Fruit fly (Drosophila melanogaster) whole organism, wandering third instar larva: ENCODE measurements around the gene CG5618.

Experiments
- Abd-B ChIP-seq: fragments of >200 bp; optimal IDR thresholded peaks from 2 replicates; lab custom pipeline; 2017; ENCODE audit warnings: missing biosample characterization, missing genetic modification characterization
- CG32264 ChIP-seq: fragments of 200-800 bp; sonication (Bioruptor generic); optimal IDR thresholded peaks from 2 replicates; lab custom pipeline; 2016; ENCODE audit warnings: missing biosample characterization, missing genetic modification characterization
- CG9705 ChIP-seq: fragments of 200-800 bp; sonication (Bioruptor generic); optimal IDR thresholded peaks from 2 replicates; lab custom pipeline; 2018; ENCODE audit warnings: missing biosample characterization, mild to moderate bottlenecking, missing genetic modification characterization
- CrebA ChIP-seq: fragments of 200-800 bp; sonication (Bioruptor generic); optimal IDR thresholded peaks from 2 replicates; lab custom pipeline; 2016; ENCODE audit warnings: missing biosample characterization, mild to moderate bottlenecking, missing genetic modification characterization, borderline replicate concordance
- Dfd ChIP-seq: fragments of >200 bp; optimal IDR thresholded peaks from 2 replicates; lab custom pipeline; 2017; ENCODE audit warnings: missing biosample characterization, missing genetic modification characterization
- Dif ChIP-seq: fragments of 200-275, 200-300 bp; sonication (Bioruptor generic); optimal IDR thresholded peaks from 2 replicates; lab custom pipeline; 2018; ENCODE audit warnings: missing biosample characterization, missing genetic modification characterization; ENCODE audit not compliant: partially characterized antibody
- GATAd ChIP-seq: sonication (Bioruptor generic); optimal IDR thresholded peaks from 2 replicates; lab custom pipeline; 2016; ENCODE audit warnings: missing biosample characterization, missing genetic modification characterization
- HLH106 ChIP-seq: fragments of 200-800 bp; optimal IDR thresholded peaks from 3 replicates; lab custom pipeline; 2019; ENCODE audit warnings: missing biosample characterization, mild to moderate bottlenecking, missing genetic modification characterization, moderate library complexity
- Hnf4 ChIP-seq: fragments of 200-800 bp; sonication (Bioruptor generic); optimal IDR thresholded peaks from 2 replicates; lab custom pipeline; 2016; ENCODE audit warnings: missing biosample characterization, mild to moderate bottlenecking, missing genetic modification characterization
- Hr78 ChIP-seq: fragments of >200 bp; optimal IDR thresholded peaks from 2 replicates; lab custom pipeline; 2017; ENCODE audit warnings: missing biosample characterization, missing genetic modification characterization
- Hr83 ChIP-seq: fragments of 200-300 bp; sonication (Bioruptor generic); optimal IDR thresholded peaks from 2 replicates; lab custom pipeline; 2016; ENCODE audit warnings: missing biosample characterization, mild to moderate bottlenecking, missing genetic modification characterization, moderate library complexity; ENCODE audit not compliant: poor library complexity, severe bottlenecking
- Jra ChIP-seq: sonication (Bioruptor generic); optimal IDR thresholded peaks from 2 replicates; lab custom pipeline; 2016; ENCODE audit warnings: missing biosample characterization, missing genetic modification characterization
- Mio ChIP-seq: sonication (Bioruptor generic); optimal IDR thresholded peaks from 2 replicates; lab custom pipeline; 2016; ENCODE audit warnings: missing biosample characterization, missing genetic modification characterization
- Myc ChIP-seq: fragments of >200 bp; optimal IDR thresholded peaks from 2 replicates; lab custom pipeline; 2017
- N ChIP-seq: fragments of >200 bp; optimal IDR thresholded peaks from 2 replicates; lab custom pipeline; 2018; ENCODE audit warnings: missing biosample characterization, missing external identifiers, missing genetic modification characterization
- OdsH ChIP-seq: fragments of 200-800 bp; sonication (Bioruptor generic); optimal IDR thresholded peaks from 2 replicates; lab custom pipeline; 2016; ENCODE audit warnings: missing biosample characterization, mild to moderate bottlenecking, missing genetic modification characterization
- Rel ChIP-seq, 2 experiments: fragments of 200-800 bp; sonication (Bioruptor generic) in 1 of 2; optimal IDR thresholded peaks; 2 replicates in 1 of 2; 3 replicates in 1 of 2; lab custom pipeline; 2016 to 2019; ENCODE audit warnings: mild to moderate bottlenecking in 2 of 2, missing biosample characterization in 2 of 2, missing genetic modification characterization in 2 of 2, moderate library complexity in 1 of 2
- Sp1 ChIP-seq: fragments of 200-800 bp; sonication (Bioruptor generic); optimal IDR thresholded peaks from 3 replicates; lab custom pipeline; 2019; ENCODE audit warnings: missing biosample characterization, mild to moderate bottlenecking, missing genetic modification characterization, moderate library complexity
- Vsx2 ChIP-seq: fragments of 200-300, 225-300 bp; sonication (Bioruptor generic); optimal IDR thresholded peaks from 2 replicates; lab custom pipeline; 2018; ENCODE audit warnings: missing biosample characterization, missing genetic modification characterization; ENCODE audit not compliant: partially characterized antibody
- br ChIP-seq: fragments of 200-800 bp; sonication (Bioruptor generic); optimal IDR thresholded peaks from 2 replicates; lab custom pipeline; 2016; ENCODE audit warnings: missing biosample characterization, missing genetic modification characterization
- brk ChIP-seq: fragments of 200-800 bp; sonication (Bioruptor generic); optimal IDR thresholded peaks from 2 replicates; lab custom pipeline; 2016; ENCODE audit warnings: missing biosample characterization, mild to moderate bottlenecking, missing genetic modification characterization
- dl ChIP-seq, 2 experiments: fragments of 175-275, 200-275 bp in 1 of 2; fragments of 200-275 bp in 1 of 2; sonication (Bioruptor generic); optimal IDR thresholded peaks; lab custom pipeline; 2018; ENCODE audit warnings: mild to moderate bottlenecking in 2 of 2, missing biosample characterization in 2 of 2, missing genetic modification characterization in 2 of 2, moderate library complexity in 2 of 2; ENCODE audit not compliant: partially characterized antibody in 2 of 2, insufficient read depth in 1 of 2
- dmrt93B ChIP-seq: fragments of 200-800 bp; sonication (Bioruptor generic); optimal IDR thresholded peaks from 2 replicates; lab custom pipeline; 2018; ENCODE audit warnings: missing biosample characterization, mild to moderate bottlenecking, missing genetic modification characterization
- dsf ChIP-seq: sonication (Bioruptor generic); optimal IDR thresholded peaks from 2 replicates; lab custom pipeline; 2016; ENCODE audit warnings: missing biosample characterization, missing genetic modification characterization, borderline replicate concordance
- ey ChIP-seq: fragments of 200-800 bp; sonication (Bioruptor generic); optimal IDR thresholded peaks from 2 replicates; lab custom pipeline; 2016; ENCODE audit warnings: missing biosample characterization, missing genetic modification characterization
- foxo ChIP-seq, 2 experiments: fragments of 200-800 bp; sonication (Bioruptor generic); optimal IDR thresholded peaks; 2 replicates in 1 of 2; 3 replicates in 1 of 2; lab custom pipeline; 2016 to 2017; ENCODE audit warnings: missing biosample characterization in 2 of 2, missing genetic modification characterization in 2 of 2
- fru ChIP-seq: fragments of 200-800 bp; sonication (Bioruptor generic); optimal IDR thresholded peaks from 3 replicates; lab custom pipeline; 2016; ENCODE audit warnings: missing biosample characterization, mild to moderate bottlenecking, missing genetic modification characterization
- h ChIP-seq: fragments of 200-800 bp; sonication (Bioruptor generic); optimal IDR thresholded peaks from 3 replicates; lab custom pipeline; 2016; ENCODE audit warnings: missing biosample characterization, mild to moderate bottlenecking, missing genetic modification characterization
- jim ChIP-seq: fragments of 175-275, 200-325 bp; sonication (Bioruptor generic); optimal IDR thresholded peaks from 2 replicates; lab custom pipeline; 2016; ENCODE audit warnings: missing biosample characterization, mild to moderate bottlenecking, missing genetic modification characterization
- lola ChIP-seq: fragments of >200 bp; optimal IDR thresholded peaks from 2 replicates; lab custom pipeline; 2017; ENCODE audit warnings: missing biosample characterization, missing genetic modification characterization
- pan ChIP-seq: fragments of >200 bp; optimal IDR thresholded peaks from 2 replicates; lab custom pipeline; 2017
- psq ChIP-seq: fragments of 200-800 bp; sonication (Bioruptor generic); optimal IDR thresholded peaks from 3 replicates; lab custom pipeline; 2017; ENCODE audit warnings: missing biosample characterization, mild to moderate bottlenecking, missing genetic modification characterization, moderate library complexity
- rgr ChIP-seq: fragments of 200-800 bp; sonication (Bioruptor generic); optimal IDR thresholded peaks from 3 replicates; lab custom pipeline; 2016; ENCODE audit warnings: missing biosample characterization, mild to moderate bottlenecking, missing genetic modification characterization
- sage ChIP-seq: fragments of 200-800 bp; sonication (Bioruptor generic); optimal IDR thresholded peaks from 2 replicates; lab custom pipeline; 2016; ENCODE audit warnings: missing biosample characterization, mild to moderate bottlenecking, missing genetic modification characterization
- sv ChIP-seq: fragments of 200-800 bp; sonication (Bioruptor generic); optimal IDR thresholded peaks from 3 replicates; lab custom pipeline; 2016; ENCODE audit warnings: missing biosample characterization, missing genetic modification characterization
- tai ChIP-seq: sonication (Bioruptor generic); optimal IDR thresholded peaks from 2 replicates; lab custom pipeline; 2016; ENCODE audit warnings: missing biosample characterization, missing genetic modification characterization
- usp ChIP-seq: fragments of >200 bp; optimal IDR thresholded peaks from 2 replicates; lab custom pipeline; 2017; ENCODE audit warnings: missing biosample characterization, missing genetic modification characterization
- woc ChIP-seq: sonication (Bioruptor generic); optimal IDR thresholded peaks from 2 replicates; lab custom pipeline; 2016; ENCODE audit warnings: missing biosample characterization, mild to moderate bottlenecking, missing genetic modification characterization

CG5618 gene

dm6 chr3L:20313469-20313868, 39.8 kb upstream of the CG5618 start, which contains the start of gene alphaSnap:
Gene alphaSnap, plus strand, starts transcription at chr3L:20313632.
- TF ChIP-seq sage (GFP tag; lab: Kevin White, UChicago) = peak; percentile 35
- TF ChIP-seq rgr = peak; percentile 72
- no peak for TF ChIP-seq GATAd (GFP tag; lab: Kevin White, UChicago)
- no peak for TF ChIP-seq dsf (GFP tag; lab: Kevin White, UChicago)
- TF ChIP-seq lola = no peak
- no peak for TF ChIP-seq usp (GFP tag; lab: Kevin White, UChicago)
- no peak for TF ChIP-seq sv (GFP tag; lab: Kevin White, UChicago)
- no peak for TF ChIP-seq woc (GFP tag; lab: Kevin White, UChicago)
- TF ChIP-seq CG9705 = no peak
- TF ChIP-seq h (GFP tag; lab: Kevin White, UChicago) = peak; percentile 61
- no peak for TF ChIP-seq Hr78 (GFP tag; lab: Kevin White, UChicago)
- TF ChIP-seq CG32264 = no peak
- peak; percentile 21 for TF ChIP-seq Dif (GFP tag; lab: Kevin White, UChicago)
- no peak for TF ChIP-seq jim
- no peak for TF ChIP-seq Mio (GFP tag; lab: Kevin White, UChicago)
- peak; percentile 8 for TF ChIP-seq Hr83 (GFP tag; lab: Kevin White, UChicago)
- peak; percentile 0 for TF ChIP-seq Rel (GFP tag; optimal IDR thresholded peaks at IDR 0.05; lab: Kevin White, UChicago)
- peak; percentile 55 for TF ChIP-seq Rel (tag; optimal IDR thresholded peaks at IDR 0.05; lab: Kevin White, UChicago)
- peak; percentile 22 for TF ChIP-seq OdsH
- peak; percentile 49 for TF ChIP-seq psq
- TF ChIP-seq foxo (GFP tag; optimal IDR thresholded peaks at IDR 0.05; lab: Kevin White, UChicago) = peak in 1 of 2 experiments; percentile 49
- TF ChIP-seq brk (GFP tag; lab: Kevin White, UChicago) = no peak
- TF ChIP-seq br (GFP tag; lab: Kevin White, UChicago) = peak; percentile 51
- no peak for TF ChIP-seq pan (lab: Kevin White, UChicago)
- TF ChIP-seq Hnf4 = peak; percentile 60
- peak; percentile 35 for TF ChIP-seq tai (GFP tag; lab: Kevin White, UChicago)
- peak; percentile 24 for TF ChIP-seq fru (GFP tag; lab: Kevin White, UChicago)
- peak; percentile 27 for TF ChIP-seq Sp1
- TF ChIP-seq Abd-B (GFP tag; lab: Kevin White, UChicago) = no peak
- TF ChIP-seq N (GFP tag; lab: Kevin White, UChicago) = no peak
- TF ChIP-seq Dfd = no peak
- no peak for TF ChIP-seq Myc
- TF ChIP-seq ey (GFP tag; lab: Kevin White, UChicago) = no peak
- no peak for TF ChIP-seq dmrt93B
- TF ChIP-seq Vsx2 (GFP tag; lab: Kevin White, UChicago) = no peak
- TF ChIP-seq dl (GFP tag; optimal IDR thresholded peaks at IDR 0.05; lab: Kevin White, UChicago; ENCODE audit: insufficient read depth in 1 of 2, partially characterized antibody in 2 of 2) = peak in 1 of 2 experiments; percentile 18
- TF ChIP-seq HLH106 (tag; lab: Kevin White, UChicago) = peak; percentile 22
- TF ChIP-seq CrebA (GFP tag; lab: Kevin White, UChicago) = no peak
- peak; percentile 91 for TF ChIP-seq Jra (GFP tag; lab: Kevin White, UChicago)

dm6 chr3L:20316956-20317589, 36.2 kb upstream of the CG5618 start, which contains the start of gene Spn77Ba:
Gene Spn77Ba, plus strand, starts transcription at chr3L:20317190.
- TF ChIP-seq Vsx2 (GFP tag; lab: Kevin White, UChicago) (no peak), Mio (GFP tag; lab: Kevin White, UChicago) (no peak), foxo (GFP tag; optimal IDR thresholded peaks at IDR 0.05; lab: Kevin White, UChicago) (no peak), Jra (GFP tag; lab: Kevin White, UChicago) (no peak), Abd-B (GFP tag; lab: Kevin White, UChicago) (no peak), rgr (peak; percentile 30), HLH106 (tag; lab: Kevin White, UChicago) (no peak), tai (GFP tag; lab: Kevin White, UChicago) (no peak), br (GFP tag; lab: Kevin White, UChicago) (no peak), pan (lab: Kevin White, UChicago) (no peak), CrebA (GFP tag; lab: Kevin White, UChicago) (no peak), OdsH (no peak), Hr83 (GFP tag; lab: Kevin White, UChicago) (peak; percentile 20), psq (peak; percentile 19), Hnf4 (peak; percentile 71), lola (no peak), Dif (GFP tag; lab: Kevin White, UChicago) (peak; percentile 69), woc (GFP tag; lab: Kevin White, UChicago) (no peak), GATAd (GFP tag; lab: Kevin White, UChicago) (no peak), ey (GFP tag; lab: Kevin White, UChicago) (no peak), Hr78 (GFP tag; lab: Kevin White, UChicago) (no peak), jim (no peak), dsf (GFP tag; lab: Kevin White, UChicago) (no peak), sage (GFP tag; lab: Kevin White, UChicago) (no peak), Rel (GFP tag; optimal IDR thresholded peaks at IDR 0.05; lab: Kevin White, UChicago) (no peak), Rel (tag; optimal IDR thresholded peaks at IDR 0.05; lab: Kevin White, UChicago) (peak; percentile 98), dmrt93B (no peak), usp (GFP tag; lab: Kevin White, UChicago) (no peak), h (GFP tag; lab: Kevin White, UChicago) (peak; percentile 34), N (GFP tag; lab: Kevin White, UChicago) (no peak), fru (GFP tag; lab: Kevin White, UChicago) (peak; percentile 7), dl (GFP tag; optimal IDR thresholded peaks at IDR 0.05; lab: Kevin White, UChicago; ENCODE audit: insufficient read depth in 1 of 2, partially characterized antibody in 2 of 2) (peak; percentile 21 to 56)
